Worm (Caenorhabditis elegans) whole organism, L1 larva: ENCODE measurements around the gene str-243.

Source experiments
- nhr-11 ChIP-seq: fragments of 150-350 bp; optimal IDR thresholded peaks from 2 replicates; lab custom pipeline; 2014; ENCODE audit warnings: missing biosample characterization, missing genetic modification characterization
- nhr-77 ChIP-seq: fragments of 150-350 bp; optimal IDR thresholded peaks from 2 replicates; lab custom pipeline; 2014; ENCODE audit warnings: missing biosample characterization, missing genetic modification characterization
- unc-30 ChIP-seq: sonication (generic microtip); optimal IDR thresholded peaks from 2 replicates; lab custom pipeline; 2017; ENCODE audit warnings: missing biosample characterization, missing genetic modification characterization

- TF ChIP-seq nhr-11 (tag; lab: Kevin White, UChicago) = no peak
- TF ChIP-seq nhr-77 = no peak
- no peak for TF ChIP-seq unc-30
Observed at ce11 chrV:1495334-1495733, 27.3 kb upstream of the str-243 start, which contains the start of gene C38C3.3.
